Fruit fly (Drosophila melanogaster) S2 (cell line): ENCODE data around the gene SdhD.
A peak's percentile ranks its signal among the peaks of the same experiment; 100 is the strongest.

ENCODE experiments used
- CG8478 ChIP-seq: fragments of >200 bp; optimal IDR thresholded peaks from 2 replicates; lab custom pipeline; 2018
- CTCF ChIP-seq, 2 experiments: fragments of >200 bp; optimal IDR thresholded peaks; 2 replicates each; lab custom pipeline; 2018

Gene SdhD

DNA sequence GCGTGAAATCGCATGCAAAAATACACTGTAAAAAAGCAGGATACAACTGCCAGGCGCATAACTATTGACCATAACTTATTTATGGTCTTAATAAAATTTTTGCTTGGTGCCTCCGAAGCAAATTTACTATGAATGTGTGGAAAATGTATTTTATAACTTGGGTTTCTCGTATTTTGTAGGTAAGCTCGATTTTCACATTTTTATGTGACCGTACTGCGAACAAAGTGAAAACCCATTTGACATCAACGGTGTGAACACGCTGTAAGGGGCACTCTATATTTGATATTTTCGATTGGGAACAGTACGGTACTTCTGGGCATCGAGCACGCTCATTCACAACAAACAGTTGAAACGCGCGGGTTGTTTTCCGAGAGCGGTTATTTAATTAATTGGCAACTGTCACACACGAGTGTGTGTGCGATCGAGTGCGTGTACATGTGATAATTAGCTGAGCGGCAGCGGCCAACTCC is 21.1 kb upstream of the SdhD start, which contains the start of the genes Nup98-96 and mbc:
Nup98-96 (minus strand) TSS at position 156 of the 470 bp plus-strand sequence.
mbc (plus strand) TSS at position 300 of the 470 bp plus-strand sequence.
- TF ChIP-seq CG8478 (lab: Kevin White, UChicago) (no peak), CTCF (optimal IDR thresholded peaks at IDR 0.05; lab: Kevin White, UChicago) (no peak)

DNA sequence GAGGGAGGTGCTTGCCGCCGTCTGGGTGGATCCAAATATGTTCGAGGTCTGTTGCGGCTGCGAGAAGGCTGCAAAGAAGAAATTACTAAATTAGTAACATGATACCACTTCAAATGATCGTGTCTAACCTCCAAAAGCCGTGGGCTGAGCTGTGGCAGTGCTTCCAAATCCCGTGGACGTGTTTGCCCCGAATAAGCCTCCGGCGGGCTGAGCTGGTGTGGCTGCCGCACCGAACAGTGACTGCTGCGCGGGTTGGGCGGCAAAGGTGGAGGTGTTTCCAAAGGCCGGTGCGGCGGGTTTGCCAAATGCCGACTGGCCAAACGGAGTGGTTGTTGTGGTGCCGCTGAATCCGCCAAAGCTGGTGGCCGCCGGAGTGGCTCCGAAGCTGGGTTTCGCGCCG is 20.4 kb upstream of the SdhD start:
- TF ChIP-seq CG8478 (lab: Kevin White, UChicago) = no peak

DNA sequence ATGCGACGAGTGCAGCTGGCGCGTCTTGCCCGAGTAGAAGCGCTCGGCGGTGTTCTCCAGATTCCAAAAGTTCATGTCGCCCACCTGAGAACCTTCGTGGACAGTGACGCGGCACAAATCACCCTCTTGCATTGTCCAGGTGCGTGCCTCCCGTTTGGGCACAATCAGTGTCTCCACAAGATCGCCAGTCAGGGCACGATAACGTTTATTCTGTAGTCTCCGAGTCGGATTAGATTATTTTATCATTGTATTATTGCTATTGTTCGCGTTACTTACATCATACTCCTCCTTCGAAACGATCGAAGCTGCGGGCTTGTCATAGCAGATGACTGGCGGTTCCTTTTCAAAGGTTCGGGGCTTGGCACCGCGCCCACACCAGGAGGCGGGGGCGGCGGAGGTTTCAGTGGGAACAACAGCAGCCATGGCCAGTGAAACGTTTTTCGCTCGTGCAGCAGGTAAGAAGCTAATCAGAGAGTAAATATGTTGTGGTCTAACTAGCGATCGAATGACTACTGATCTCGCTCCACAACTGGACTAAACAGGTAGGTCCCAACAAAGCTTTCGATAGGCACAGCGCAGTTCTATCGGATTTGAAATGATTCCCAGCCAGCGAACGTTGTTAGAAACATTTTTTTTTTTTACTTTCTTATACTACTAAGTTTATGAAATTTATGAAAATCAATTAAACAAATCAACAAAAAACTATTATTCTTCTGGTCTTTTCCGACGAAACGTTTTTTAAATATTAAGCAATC is 13.4 kb upstream of the SdhD start, which contains the start of gene CG10208:
CG10208 (minus strand) TSS at position 518 of the 755 bp plus-strand sequence.
- TF ChIP-seq CTCF (optimal IDR thresholded peaks at IDR 0.05; lab: Kevin White, UChicago) (no peak), CG8478 (lab: Kevin White, UChicago) (no peak)

DNA sequence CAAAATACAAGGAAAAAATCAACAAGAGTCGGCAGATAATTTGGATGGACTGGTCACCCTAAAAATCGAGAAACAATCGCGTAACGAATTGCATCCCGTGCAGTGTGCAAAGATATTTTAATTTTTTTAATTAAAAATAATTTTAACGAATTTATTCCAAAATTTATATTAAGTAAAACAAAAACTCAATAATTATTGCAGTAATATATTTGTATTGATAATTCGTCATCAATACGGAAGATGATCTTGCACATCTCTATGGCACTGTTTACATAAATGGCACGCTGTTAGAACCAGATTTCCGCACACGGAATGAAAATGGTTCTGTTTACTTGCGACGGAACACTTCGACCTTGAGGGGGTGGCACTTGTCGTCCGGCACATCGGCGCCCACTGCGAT is 12.4 kb upstream of the SdhD start, which contains the start of gene tst:
tst (minus strand) TSS at position 52 of the 400 bp plus-strand sequence.
- TF ChIP-seq CG8478 (lab: Kevin White, UChicago) = no peak
- no peak for TF ChIP-seq CTCF (optimal IDR thresholded peaks at IDR 0.05; lab: Kevin White, UChicago)

DNA sequence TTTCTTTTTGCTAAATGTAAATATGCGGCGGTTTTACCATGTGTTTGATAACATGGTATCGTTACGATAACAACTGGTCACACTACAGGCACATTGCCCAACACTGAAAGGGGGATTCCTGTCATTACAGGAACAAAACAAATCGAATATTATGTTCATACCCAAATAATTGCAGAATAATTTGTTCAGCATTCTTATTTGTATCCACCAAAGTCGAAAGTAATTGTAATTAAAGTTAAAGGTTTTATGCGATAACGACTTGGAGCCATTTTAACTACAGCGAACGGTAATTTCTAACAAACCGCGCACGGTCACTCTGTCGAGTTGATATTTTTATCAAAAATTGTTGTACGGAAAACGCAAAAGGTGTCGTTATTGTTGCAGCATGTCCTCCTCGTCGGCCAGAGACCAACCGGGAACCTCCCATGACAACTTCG is 7.0 kb upstream of the SdhD start, which contains the start of the genes CG10214 and CG10375:
CG10214 (minus strand) TSS at position 72 of the 437 bp plus-strand sequence.
CG10375 (plus strand) TSS at position 296 of the 437 bp plus-strand sequence.
- TF ChIP-seq CTCF (optimal IDR thresholded peaks at IDR 0.05; lab: Kevin White, UChicago) (no peak), CG8478 (lab: Kevin White, UChicago) (no peak)

DNA sequence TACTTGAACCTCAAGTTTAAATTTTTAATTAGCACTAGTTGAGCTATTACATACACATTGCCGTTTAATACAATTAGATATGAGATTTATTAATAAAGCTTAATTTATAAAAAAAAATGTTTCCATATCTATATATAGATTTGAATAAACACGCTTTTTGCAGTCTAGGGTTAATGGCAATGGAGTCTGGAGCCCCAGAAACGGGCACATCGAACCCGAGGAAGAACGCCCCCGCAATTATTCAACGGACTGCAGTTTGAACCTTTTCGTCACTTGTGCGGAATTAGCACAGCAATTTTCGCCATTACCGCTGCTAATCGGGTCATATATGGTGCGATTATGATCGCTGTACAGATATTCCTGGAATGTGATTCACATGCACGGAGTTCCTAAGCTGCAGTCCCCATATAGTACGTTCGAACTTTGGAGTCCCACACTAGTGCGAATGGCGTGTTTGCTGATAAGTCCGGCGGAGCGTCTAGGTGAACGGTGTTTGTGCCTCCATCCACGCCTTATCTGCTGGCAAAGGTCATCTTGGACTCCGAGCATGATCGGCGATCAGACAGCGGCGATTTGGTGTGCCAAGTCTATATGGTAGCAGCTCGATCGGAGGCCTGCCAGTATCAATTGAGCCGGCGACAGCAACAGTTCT is 3.3 kb upstream of the SdhD start, which contains the start of gene Lsd-1:
Lsd-1 (plus strand) TSS at position 236 of the 652 bp plus-strand sequence.
- TF ChIP-seq CTCF (optimal IDR thresholded peaks at IDR 0.05; lab: Kevin White, UChicago) (no peak), CG8478 (lab: Kevin White, UChicago) (no peak)

DNA sequence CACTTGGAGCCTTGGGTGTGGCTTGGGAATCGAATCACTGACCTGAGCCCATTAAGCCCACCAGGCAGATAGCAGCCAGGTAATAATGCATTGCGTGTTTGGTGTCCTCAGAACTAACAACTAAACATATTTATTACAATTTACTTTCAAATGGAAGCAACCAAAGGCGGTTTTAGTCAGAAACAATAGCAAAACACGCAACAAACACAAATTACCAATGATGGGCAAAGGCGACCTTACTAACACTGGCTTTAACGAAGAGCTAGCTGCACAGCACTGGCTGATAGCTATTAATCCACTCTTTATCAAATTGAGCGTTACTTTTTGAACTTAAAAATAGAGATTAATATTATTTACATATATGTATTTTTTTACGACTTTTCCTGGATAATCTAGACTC is 2.6 kb upstream of the SdhD start, which contains the start of gene udt:
udt (minus strand) TSS at position 249 of the 400 bp plus-strand sequence.
- TF ChIP-seq CG8478 (lab: Kevin White, UChicago) (no peak), CTCF (optimal IDR thresholded peaks at IDR 0.05; lab: Kevin White, UChicago) (no peak)

DNA sequence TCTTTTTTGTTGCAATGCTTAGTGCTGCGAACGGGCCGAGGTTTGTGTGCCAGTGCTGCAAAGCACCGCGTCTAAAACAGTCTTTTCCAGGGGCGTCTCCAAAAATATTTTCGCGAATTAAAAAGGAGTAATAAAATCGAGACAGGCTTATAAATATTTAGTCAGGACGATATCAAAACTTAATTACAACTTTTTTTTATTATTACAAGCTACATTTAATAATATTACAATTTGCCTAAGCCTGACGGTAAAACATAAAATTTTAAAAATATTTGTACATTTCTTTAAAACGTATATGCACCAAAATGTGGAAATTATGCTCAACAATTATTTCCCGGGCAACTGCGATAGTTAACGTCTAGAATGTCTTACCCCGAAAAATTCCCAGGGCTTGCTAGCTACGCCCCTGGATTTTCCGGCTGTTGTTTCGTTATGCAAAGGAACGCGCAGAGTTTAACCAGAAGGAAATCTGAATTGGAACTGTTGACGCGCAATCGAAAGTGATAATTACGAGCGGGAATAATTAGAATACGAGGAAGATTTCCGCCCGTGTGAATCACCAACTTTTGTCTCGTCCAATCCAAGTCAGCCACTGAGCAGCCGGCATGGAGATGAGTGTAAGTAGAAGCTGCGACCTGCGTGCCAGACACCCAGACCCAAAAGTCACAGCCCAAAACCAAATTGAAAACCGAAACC is 2.3 kb downstream of the SdhD start, which contains the start of the genes PTPMT1 and Hrd3:
PTPMT1 (plus strand) TSS at position 428 of the 696 bp plus-strand sequence.
Hrd3 (minus strand) TSS at position 646 of the 696 bp plus-strand sequence.
- TF ChIP-seq CTCF (optimal IDR thresholded peaks at IDR 0.05; lab: Kevin White, UChicago) (no peak), CG8478 (lab: Kevin White, UChicago) (no peak)

DNA sequence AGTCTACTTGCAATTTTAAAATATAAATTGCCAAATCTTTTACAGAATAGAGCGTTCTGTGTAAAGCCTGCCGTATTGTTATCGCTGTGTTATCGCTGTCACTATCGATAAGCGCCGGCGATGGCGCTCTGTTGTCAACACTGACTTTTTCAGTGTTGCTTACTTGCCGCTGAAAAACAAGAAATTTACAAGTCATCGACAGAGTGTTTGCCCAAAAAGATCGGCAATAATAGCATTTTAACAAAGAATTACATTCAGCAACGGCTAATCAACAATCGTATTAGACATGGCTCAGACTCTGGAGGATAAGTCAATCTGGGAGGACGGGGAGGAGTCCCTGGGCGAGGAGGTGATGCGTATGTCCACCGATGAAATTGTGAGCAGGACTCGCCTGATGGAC is 7.7 kb downstream of the SdhD start, which contains the start of the genes RanBP3 and Rpt5:
RanBP3 (minus strand) TSS at position 107 of the 400 bp plus-strand sequence.
Rpt5 (plus strand) TSS at position 149 of the 400 bp plus-strand sequence.
- TF ChIP-seq CG8478 (lab: Kevin White, UChicago) (no peak), CTCF (optimal IDR thresholded peaks at IDR 0.05; lab: Kevin White, UChicago) (peak in 1 of 2 experiments; percentile 4)

DNA sequence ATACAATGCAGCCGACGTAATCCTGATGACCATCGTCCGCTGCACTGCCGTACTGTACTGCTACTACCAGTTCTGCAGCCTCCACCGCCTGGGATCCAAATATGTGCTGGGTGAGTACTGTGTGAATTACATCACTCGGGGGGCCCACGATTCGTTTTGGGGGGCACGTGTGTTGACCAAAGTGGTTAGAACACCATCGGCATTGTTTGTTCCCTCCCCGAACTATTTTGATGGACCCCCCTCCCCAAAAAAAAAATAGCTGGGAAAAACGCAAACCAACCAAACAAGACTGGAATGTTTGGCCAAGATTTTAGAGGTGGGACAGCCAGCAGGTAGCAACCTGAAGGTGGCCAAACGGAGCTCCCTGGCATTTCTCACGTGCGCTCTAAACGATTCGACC is 13.0 kb downstream of the SdhD start:
- TF ChIP-seq CTCF (optimal IDR thresholded peaks at IDR 0.05; lab: Kevin White, UChicago) (no peak), CG8478 (lab: Kevin White, UChicago) (no peak)

DNA sequence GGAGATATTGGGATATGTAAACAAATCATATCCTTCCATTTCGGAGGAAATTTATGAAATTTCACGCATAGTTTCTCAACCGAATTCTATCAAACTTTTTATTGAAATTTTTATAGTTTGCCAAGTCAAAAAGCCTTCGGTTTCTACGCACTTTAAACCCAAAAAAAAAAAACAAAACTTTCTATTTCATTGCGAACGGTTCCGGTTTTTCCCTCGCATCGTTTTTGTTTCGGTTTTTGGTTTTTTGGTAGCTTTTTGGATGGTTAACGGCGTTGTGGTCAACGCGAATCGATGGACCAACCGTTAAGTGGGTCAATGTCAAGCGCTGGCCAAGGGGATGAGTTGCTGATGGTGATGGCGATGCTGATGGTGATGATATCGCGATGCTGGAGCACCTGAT is 19.4 kb downstream of the SdhD start:
- TF ChIP-seq CG8478 (lab: Kevin White, UChicago) = no peak
- TF ChIP-seq CTCF (optimal IDR thresholded peaks at IDR 0.05; lab: Kevin White, UChicago) = no peak

DNA sequence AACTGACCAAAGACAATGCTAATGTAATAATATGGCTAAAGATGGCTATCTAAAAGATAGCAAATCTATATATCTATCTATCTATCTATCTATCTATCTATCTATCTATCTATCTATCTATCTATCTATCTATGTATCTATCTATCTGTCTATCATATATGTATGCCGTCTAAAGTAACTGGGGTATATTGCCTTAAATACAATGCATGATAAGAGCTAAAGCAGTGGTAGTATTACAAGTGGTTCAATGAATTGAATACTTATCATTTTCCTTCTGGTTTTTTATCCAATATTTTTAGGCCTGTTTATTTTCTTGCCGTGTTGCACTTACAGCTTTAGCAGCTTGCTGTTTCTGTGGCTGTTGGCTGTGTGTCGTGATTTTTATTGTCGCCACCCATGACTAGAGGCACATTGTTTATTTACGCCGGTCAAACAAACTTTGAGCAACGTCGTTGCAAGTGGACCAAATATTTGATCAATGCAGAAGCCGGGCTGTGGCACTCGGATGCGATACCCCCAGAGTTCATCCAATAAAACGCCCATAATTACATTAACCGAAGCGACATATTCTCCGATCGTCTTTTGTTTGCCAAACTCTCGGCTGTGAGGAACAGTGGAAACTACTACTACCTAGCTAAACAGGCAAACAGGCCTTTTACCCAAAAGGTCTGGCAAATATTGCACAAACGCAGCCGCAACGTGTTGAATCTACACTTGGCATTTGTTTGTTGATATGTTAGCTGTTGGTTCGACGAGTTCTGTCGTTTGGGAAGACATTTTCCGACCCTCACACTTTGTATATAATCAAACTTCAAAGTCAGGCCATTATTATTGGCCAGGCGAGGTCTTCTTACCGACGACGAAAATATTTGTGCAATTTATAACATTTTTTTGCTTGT is 22.5 kb downstream of the SdhD start:
- TF ChIP-seq CTCF (optimal IDR thresholded peaks at IDR 0.05; lab: Kevin White, UChicago) (no peak), CG8478 (lab: Kevin White, UChicago) (no peak)

DNA sequence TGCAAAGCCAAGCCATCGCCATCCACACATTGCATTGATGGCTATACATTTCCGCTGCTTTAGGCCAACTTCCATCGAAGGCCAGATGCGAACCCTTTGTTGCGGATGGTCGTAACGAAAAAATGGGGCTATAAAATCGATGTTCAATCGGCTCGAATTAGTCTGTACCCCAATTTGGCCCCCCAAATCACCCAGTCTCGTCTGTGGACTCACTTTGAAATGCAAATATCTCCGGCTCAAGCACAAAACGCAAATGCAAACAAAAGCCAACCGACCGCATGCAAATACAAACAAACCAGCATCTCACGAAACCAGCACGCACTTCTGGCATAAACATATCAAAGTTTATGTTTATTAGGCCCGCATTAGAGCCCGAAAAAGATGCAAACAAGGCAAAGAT is 24.0 kb downstream of the SdhD start:
- TF ChIP-seq CG8478 (lab: Kevin White, UChicago) = no peak
- TF ChIP-seq CTCF (optimal IDR thresholded peaks at IDR 0.05; lab: Kevin White, UChicago) = no peak
